Worm (Caenorhabditis elegans) whole organism, L1 larva: ENCODE results near the gene Y43D4A.6.

Source experiments
- C16A3.4 ChIP-seq: fragments of 150-350 bp; optimal IDR thresholded peaks from 2 replicates; lab custom pipeline; 2014; ENCODE audit warnings: missing biosample characterization, missing genetic modification characterization
- Y116A8C.19 ChIP-seq: sonication (generic microtip); optimal IDR thresholded peaks from 2 replicates; lab custom pipeline; 2016; ENCODE audit warnings: missing compliant biosample characterization, missing genetic modification characterization, borderline replicate concordance
- ama-1 ChIP-seq: fragments of 150-350 bp; optimal IDR thresholded peaks from 2 replicates; lab custom pipeline; 2014
- blmp-1 ChIP-seq: fragments of 150-350 bp; optimal IDR thresholded peaks from 2 replicates; lab custom pipeline; 2014; ENCODE audit warnings: missing biosample characterization, missing genetic modification characterization
- ceh-82 ChIP-seq, 3 experiments: fragments of 150-350 bp in 1 of 3; sonication (generic microtip) in 2 of 3; optimal IDR thresholded peaks; 2 replicates each; lab custom pipeline; 2014 to 2017; ENCODE audit warnings: missing biosample characterization in 3 of 3, missing genetic modification characterization in 3 of 3
- ceh-90 ChIP-seq: sonication (generic microtip); optimal IDR thresholded peaks from 2 replicates; lab custom pipeline; 2016; ENCODE audit warnings: missing genetic modification characterization, missing compliant biosample characterization
- dpl-1 ChIP-seq, 3 experiments: fragments of 150-350 bp in 2 of 3; sonication (generic microtip) in 1 of 3; optimal IDR thresholded peaks; 2 replicates each; lab custom pipeline; 2014 to 2017; ENCODE audit warnings: missing biosample characterization in 3 of 3, missing genetic modification characterization in 3 of 3, missing genetic modification reagents in 3 of 3
- efl-1 ChIP-seq, 4 experiments: fragments of 150-350 bp; optimal IDR thresholded peaks in 3 of 4; peaks in 1 of 4; 1 replicate in 1 of 4; 2 replicates in 3 of 4; lab custom pipeline; 2014; ENCODE audit warnings: missing biosample characterization in 2 of 4, missing genetic modification characterization in 2 of 4, missing genetic modification reagents in 2 of 4
- elt-2 ChIP-seq: sonication (generic microtip); optimal IDR thresholded peaks from 2 replicates; lab custom pipeline; 2016; ENCODE audit warnings: missing genetic modification characterization, mild to moderate bottlenecking, inconsistent platforms, missing compliant biosample characterization, missing genetic modification reagents
- elt-3 ChIP-seq, 6 experiments: fragments of 150-350 bp in 1 of 6; sonication (generic microtip); optimal IDR thresholded peaks; 2 replicates each; lab custom pipeline; 2017 to 2018; ENCODE audit warnings: missing biosample characterization in 6 of 6, missing genetic modification characterization in 6 of 6, inconsistent platforms in 1 of 6
- grh-1 ChIP-seq: fragments of 200-800 bp; sonication (Bioruptor generic); IDR thresholded peaks from 2 replicates; pipeline ENCODE4 v1.3.6; 2022; ENCODE audit warnings: missing genetic modification reagents, missing genetic modification characterization, missing compliant biosample characterization
- lin-35 ChIP-seq, 2 experiments: fragments of 150-350 bp; optimal IDR thresholded peaks; 2 replicates each; lab custom pipeline; 2014; ENCODE audit warnings: missing biosample characterization in 2 of 2, missing genetic modification characterization in 2 of 2, missing genetic modification reagents in 2 of 2
- lir-3 ChIP-seq: sonication (generic microtip); optimal IDR thresholded peaks from 2 replicates; lab custom pipeline; 2016; ENCODE audit warnings: mild to moderate bottlenecking, missing genetic modification characterization, moderate library complexity, missing compliant biosample characterization; ENCODE audit not compliant: poor library complexity
- mab-9 ChIP-seq: fragments of 200-800 bp; sonication (Bioruptor generic); IDR thresholded peaks from 2 replicates; pipeline ENCODE4 v1.3.6; 2022; ENCODE audit warnings: missing genetic modification reagents, missing genetic modification characterization, missing compliant biosample characterization
- mep-1 ChIP-seq: fragments of 150-350 bp; optimal IDR thresholded peaks from 2 replicates; lab custom pipeline; 2014; ENCODE audit warnings: missing biosample characterization, missing genetic modification characterization
- nhr-19 ChIP-seq: fragments of 200-800 bp; sonication (Bioruptor generic); conservative IDR thresholded peaks from 2 replicates; pipeline ENCODE4 v1.3.6; 2022; ENCODE audit warnings: missing genetic modification characterization, missing compliant biosample characterization
- nhr-76 ChIP-seq: sonication (generic microtip); optimal IDR thresholded peaks from 2 replicates; lab custom pipeline; 2017; ENCODE audit warnings: missing biosample characterization, missing genetic modification characterization
- nhr-85 ChIP-seq: sonication (generic microtip); peaks from one replicate; lab custom pipeline; 2016; ENCODE audit warnings: missing genetic modification characterization, inconsistent platforms, missing compliant biosample characterization
- nhr-90 ChIP-seq: sonication (generic microtip); optimal IDR thresholded peaks from 2 replicates; lab custom pipeline; 2016; ENCODE audit warnings: mild to moderate bottlenecking, missing genetic modification characterization, missing compliant biosample characterization; ENCODE audit not compliant: poor library complexity
- pax-3 ChIP-seq: fragments of 200-800 bp; sonication (Bioruptor generic); optimal IDR thresholded peaks from 2 replicates; lab custom pipeline; 2018; ENCODE audit warnings: mild to moderate bottlenecking, missing genetic modification characterization, moderate library complexity, missing compliant biosample characterization
- pqm-1 ChIP-seq: sonication (generic microtip); optimal IDR thresholded peaks from 3 replicates; lab custom pipeline; 2017; ENCODE audit warnings: missing biosample characterization, missing genetic modification characterization
- skn-1 ChIP-seq: fragments of 150-350 bp; optimal IDR thresholded peaks from 2 replicates; lab custom pipeline; 2014; ENCODE audit warnings: missing biosample characterization, missing genetic modification characterization
- snpc-4 ChIP-seq: fragments of 150-350 bp; optimal IDR thresholded peaks from 2 replicates; lab custom pipeline; 2014; ENCODE audit warnings: missing biosample characterization, missing genetic modification characterization
- swsn-7 ChIP-seq: sonication (generic microtip); optimal IDR thresholded peaks from 2 replicates; lab custom pipeline; 2016; ENCODE audit warnings: missing genetic modification characterization, missing compliant biosample characterization
- tbx-2 ChIP-seq: sonication (generic microtip); optimal IDR thresholded peaks from 2 replicates; lab custom pipeline; 2016; ENCODE audit warnings: missing genetic modification characterization, missing compliant biosample characterization
- unc-62 ChIP-seq: fragments of 150-350 bp; optimal IDR thresholded peaks from 2 replicates; lab custom pipeline; 2014; ENCODE audit warnings: missing biosample characterization, missing genetic modification reagents, missing genetic modification characterization
- vab-15 ChIP-seq: sonication (generic microtip); optimal IDR thresholded peaks from 2 replicates; lab custom pipeline; 2017; ENCODE audit warnings: missing genotype, mild to moderate bottlenecking, missing genetic modification characterization, missing compliant biosample characterization
- zag-1 ChIP-seq: fragments of 150-350 bp; optimal IDR thresholded peaks from 2 replicates; lab custom pipeline; 2014; ENCODE audit warnings: missing biosample characterization, missing genetic modification characterization
- zip-4 ChIP-seq: fragments of 200-800 bp; sonication (Bioruptor generic); optimal IDR thresholded peaks from 2 replicates; lab custom pipeline; 2018; ENCODE audit warnings: mild to moderate bottlenecking, missing genetic modification characterization, moderate library complexity, missing compliant biosample characterization
- ztf-4 ChIP-seq: fragments of 150-350 bp; optimal IDR thresholded peaks from 2 replicates; lab custom pipeline; 2014; ENCODE audit warnings: missing biosample characterization, missing genetic modification characterization

Gene Y43D4A.6

DNA sequence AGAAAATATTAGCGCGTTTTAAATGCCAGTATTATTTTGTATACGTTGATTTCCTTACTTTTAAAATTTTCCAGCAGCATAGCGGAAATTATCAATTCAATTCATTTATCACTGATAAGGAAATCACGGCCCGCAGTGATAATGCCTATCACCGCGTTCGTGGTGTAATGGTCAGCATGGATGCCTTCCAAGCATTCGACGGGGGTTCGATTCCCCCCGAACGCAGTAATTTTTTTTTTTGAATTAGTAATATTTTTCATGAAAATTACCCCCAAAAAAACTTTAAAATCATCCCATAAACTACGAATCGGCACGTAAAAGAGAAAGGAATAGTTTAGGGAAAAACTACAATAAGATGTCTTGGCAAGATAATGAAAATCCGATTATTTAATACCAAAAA is 12.1 kb upstream of the Y43D4A.6 start:
- TF ChIP-seq elt-2 (peak; percentile 54), dpl-1 (GFP tag; optimal IDR thresholded peaks at IDR 0.05; lab: Kevin White, UChicago) (no peak), lin-35 (GFP tag; optimal IDR thresholded peaks at IDR 0.05; lab: Kevin White, UChicago) (peak in 1 of 2 experiments; percentile 31), nhr-90 (peak; percentile 14)

DNA sequence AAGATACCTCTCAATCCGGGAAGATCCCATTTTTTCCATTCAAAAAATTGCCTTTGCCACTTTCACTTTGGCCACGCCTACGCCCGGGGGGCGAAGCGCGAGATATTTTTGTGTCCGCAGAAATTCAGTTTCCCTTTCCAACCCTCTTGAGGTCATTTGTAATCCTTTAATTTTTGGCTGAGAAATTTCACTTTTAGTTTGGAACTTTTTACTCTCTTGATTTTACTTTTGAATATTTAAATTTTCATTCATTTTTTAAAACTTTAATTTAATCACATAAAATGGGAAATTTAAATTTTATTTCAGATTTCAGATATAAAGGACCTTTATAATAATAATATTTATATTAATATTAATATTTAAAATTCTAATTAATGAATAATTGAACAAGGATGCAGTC is 11.7 kb upstream of the Y43D4A.6 start, which contains the start of gene Y43D4A.5:
Gene Y43D4A.5 (plus strand): TSS at position 301 of the 400 bp plus-strand sequence.
- TF ChIP-seq ama-1 (lab: Kevin White, UChicago) (no peak), blmp-1 (tag; lab: Kevin White, UChicago) (peak; percentile 62)

DNA sequence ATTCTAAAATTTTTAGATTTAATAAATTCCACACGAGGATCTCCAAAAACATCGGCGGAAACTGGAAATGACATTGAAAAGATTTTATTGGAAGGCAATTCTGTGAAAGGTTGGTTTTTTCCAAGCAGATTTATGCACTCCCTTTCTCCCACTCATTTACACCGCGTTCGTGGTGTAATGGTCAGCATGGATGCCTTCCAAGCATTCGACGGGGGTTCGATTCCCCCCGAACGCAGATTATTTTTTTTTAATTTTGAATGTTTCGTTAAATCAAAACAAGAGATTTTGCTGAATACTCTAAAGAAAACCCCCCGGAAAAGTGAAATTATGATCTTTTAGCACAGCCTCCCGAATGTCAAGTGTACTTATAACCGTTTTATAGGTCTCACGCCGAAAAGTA is 11.2 kb upstream of the Y43D4A.6 start:
- TF ChIP-seq zag-1 (tag; lab: Kevin White, UChicago) (no peak), pqm-1 (tag; lab: Kevin White, UChicago) (no peak), elt-3 (tag; optimal IDR thresholded peaks at IDR 0.05; lab: Kevin White, UChicago) (no peak), Y116A8C.19 (no peak), C16A3.4 (tag; lab: Kevin White, UChicago) (peak; percentile 26), skn-1 (no peak), dpl-1 (GFP tag; optimal IDR thresholded peaks at IDR 0.05; lab: Kevin White, UChicago) (peak in 1 of 3 experiments; percentile 8), lin-35 (GFP tag; optimal IDR thresholded peaks at IDR 0.05; lab: Kevin White, UChicago) (peak in 1 of 2 experiments; percentile 42), grh-1 (GFP tag; lab: Robert Waterston, UW) (no peak), efl-1 (optimal IDR thresholded peaks at IDR 0.05; lab: Kevin White, UChicago) (peak in 1 of 2 experiments; percentile 19), efl-1 (GFP tag; optimal IDR thresholded peaks at IDR 0.05 in 1 of 2; lab: Kevin White, UChicago) (no peak), swsn-7 (tag; lab: Kevin White, UChicago) (peak; percentile 15), mab-9 (GFP tag; lab: Robert Waterston, UW) (no peak), pax-3 (tag; lab: Kevin White, UChicago) (no peak), nhr-85 (tag; lab: Kevin White, UChicago) (peak; percentile 51), nhr-90 (peak; percentile 43), nhr-19 (GFP tag; lab: Robert Waterston, UW) (peak; percentile 27; the same call in 1 of the 2 replicates), ztf-4 (tag; lab: Kevin White, UChicago) (no peak)

DNA sequence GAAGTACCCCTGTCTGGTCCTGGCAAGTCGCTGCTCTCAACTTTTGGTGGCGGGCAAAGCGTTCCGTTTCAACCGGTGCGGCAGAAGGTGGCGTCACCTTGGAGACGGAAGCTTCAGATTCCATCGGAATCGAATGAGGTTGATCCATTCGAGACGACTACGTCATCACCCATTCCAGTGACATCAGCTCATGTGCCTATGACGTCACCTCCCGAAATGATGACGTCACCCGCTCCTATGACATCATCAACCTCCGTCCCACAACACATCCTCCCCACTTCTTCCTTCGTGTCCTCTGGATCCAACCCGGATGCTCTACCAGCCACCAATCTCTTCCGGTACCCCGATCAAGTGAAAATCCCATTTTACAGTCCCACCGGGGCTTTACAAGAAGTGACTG is 10.2 kb upstream of the Y43D4A.6 start:
- TF ChIP-seq nhr-76 (tag; lab: Kevin White, UChicago) (no peak), zip-4 (GFP tag; lab: Kevin White, UChicago) (no peak), ceh-82 (tag; optimal IDR thresholded peaks at IDR 0.05; lab: Kevin White, UChicago) (no peak), ceh-90 (tag; lab: Kevin White, UChicago) (no peak), tbx-2 (no peak), vab-15 (tag; lab: Kevin White, UChicago) (no peak), snpc-4 (tag; lab: Kevin White, UChicago) (no peak), grh-1 (GFP tag; lab: Robert Waterston, UW) (no peak), nhr-90 (no peak)

DNA sequence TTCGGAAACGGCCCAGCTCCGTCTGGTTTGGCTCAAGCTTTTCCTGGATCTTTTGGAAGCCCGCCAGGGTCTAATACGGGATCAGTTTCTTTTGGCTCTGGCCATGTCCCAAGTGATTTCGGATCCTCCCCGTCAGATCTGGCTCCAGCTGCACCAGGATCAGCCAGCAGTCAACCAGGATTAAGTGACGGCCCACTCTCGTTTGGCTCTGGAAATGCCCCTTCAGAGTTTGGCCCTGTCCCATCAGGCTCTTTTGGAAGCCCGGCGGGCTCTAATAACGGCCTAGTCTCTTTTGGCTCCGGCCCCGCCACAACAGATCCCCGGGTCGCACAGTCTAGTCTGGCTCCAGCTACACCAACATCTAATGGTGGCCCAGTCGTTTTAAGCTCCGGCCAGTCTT is 9.4 kb upstream of the Y43D4A.6 start:
- TF ChIP-seq efl-1 (optimal IDR thresholded peaks at IDR 0.05; lab: Kevin White, UChicago) (no peak), efl-1 (GFP tag; optimal IDR thresholded peaks at IDR 0.05 in 1 of 2; lab: Kevin White, UChicago) (peak in 1 of 2 experiments; percentile 56), skn-1 (no peak)

DNA sequence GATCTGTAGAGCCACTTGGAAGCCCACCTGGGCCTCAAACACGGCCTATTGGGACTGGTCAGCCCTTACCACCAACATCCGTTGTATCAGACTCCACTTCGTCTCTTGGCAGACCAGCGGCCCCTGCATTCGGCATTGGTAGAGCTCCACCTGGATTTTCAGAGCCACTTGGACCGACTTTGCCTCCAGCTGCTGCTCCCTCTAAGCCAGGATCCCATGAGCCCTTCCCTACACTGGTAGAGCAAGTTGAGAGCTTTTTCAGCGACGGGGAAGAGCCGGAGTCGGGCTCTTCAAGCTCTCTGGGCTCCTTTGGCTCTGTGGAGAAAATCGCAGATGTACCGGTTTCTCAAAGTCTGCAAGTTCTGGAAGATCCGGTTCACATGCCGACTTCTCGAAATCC is 8.5 kb upstream of the Y43D4A.6 start:
- TF ChIP-seq efl-1 (optimal IDR thresholded peaks at IDR 0.05; lab: Kevin White, UChicago) (no peak), efl-1 (GFP tag; optimal IDR thresholded peaks at IDR 0.05 in 1 of 2; lab: Kevin White, UChicago) (no peak), Y116A8C.19 (no peak), unc-62 (GFP tag; lab: Kevin White, UChicago) (no peak), lir-3 (no peak), swsn-7 (tag; lab: Kevin White, UChicago) (no peak), nhr-90 (no peak), mep-1 (tag; lab: Kevin White, UChicago) (no peak)
